Fruit fly (Drosophila melanogaster) whole organism, embryonic: ENCODE measurements around the gene CG11951.

ENCODE experiments used
- ATbp ChIP-seq: fragments of 200-800 bp; sonication (Bioruptor generic); optimal IDR thresholded peaks from 2 replicates; lab custom pipeline; 2017; ENCODE audit warnings: missing biosample characterization, mild to moderate bottlenecking, missing genetic modification characterization, missing genetic modification reagents
- Asciz ChIP-seq: fragments of 200-800 bp; sonication (Bioruptor generic); optimal IDR thresholded peaks from 2 replicates; lab custom pipeline; 2017; ENCODE audit warnings: missing biosample characterization, mild to moderate bottlenecking, missing genetic modification characterization, missing genetic modification reagents
- Atf-2 ChIP-seq: fragments of 200-800 bp; sonication (Bioruptor generic); optimal IDR thresholded peaks from 2 replicates; lab custom pipeline; 2016; ENCODE audit warnings: missing biosample characterization, missing genetic modification characterization
- Awh ChIP-seq: fragments of 200-800 bp; sonication (Bioruptor generic); IDR thresholded peaks from 2 replicates; pipeline ENCODE4, ENCODE4 v1.3.6; 2022; ENCODE audit warnings: missing biosample characterization, missing genetic modification characterization
- BtbVII ChIP-seq: fragments of 200-800 bp; sonication (Bioruptor generic); optimal IDR thresholded peaks from 3 replicates; lab custom pipeline; 2017; ENCODE audit warnings: missing biosample characterization, mild to moderate bottlenecking, missing genetic modification characterization
- CG11247 ChIP-seq: fragments of 200-800 bp; sonication (Bioruptor generic); IDR thresholded peaks from 2 replicates; pipeline ENCODE4 v1.3.6; 2022; ENCODE audit warnings: missing biosample characterization, missing genetic modification characterization
- CG11504 ChIP-seq: fragments of 200-800 bp; sonication (Bioruptor generic); optimal IDR thresholded peaks from 3 replicates; lab custom pipeline; 2019; ENCODE audit warnings: missing biosample characterization, mild to moderate bottlenecking, missing genetic modification characterization, moderate library complexity
- CG11695 ChIP-seq: fragments of 200-800 bp; sonication (Bioruptor generic); IDR thresholded peaks from 3 replicates; pipeline ENCODE4 v1.3.6; 2022; ENCODE audit warnings: missing biosample characterization, missing genetic modification characterization
- CG12104 ChIP-seq: fragments of 200-800 bp; sonication (Bioruptor generic); optimal IDR thresholded peaks from 3 replicates; lab custom pipeline; 2016; ENCODE audit warnings: missing biosample characterization, missing genetic modification characterization
- CG12299 ChIP-seq: fragments of 200-800 bp; sonication (Bioruptor generic); optimal IDR thresholded peaks from 2 replicates; lab custom pipeline; 2018; ENCODE audit warnings: missing biosample characterization, mild to moderate bottlenecking, missing genetic modification characterization
- CG12769 ChIP-seq: fragments of 200-800 bp; sonication (Bioruptor generic); optimal IDR thresholded peaks from 2 replicates; lab custom pipeline; 2019; ENCODE audit warnings: missing biosample characterization, mild to moderate bottlenecking, missing genetic modification characterization, moderate library complexity
- CG13894 ChIP-seq: fragments of 200-800 bp; sonication (Bioruptor generic); optimal IDR thresholded peaks from 3 replicates; lab custom pipeline; 2018; ENCODE audit warnings: missing biosample characterization, mild to moderate bottlenecking, missing genetic modification characterization, moderate library complexity
- CG15479 ChIP-seq: fragments of 200-800 bp; sonication (Bioruptor generic); optimal IDR thresholded peaks from 3 replicates; lab custom pipeline; 2019; ENCODE audit warnings: missing biosample characterization, mild to moderate bottlenecking, missing genetic modification characterization, moderate library complexity
- CG16815 ChIP-seq: fragments of 200-800 bp; sonication (Bioruptor generic); optimal IDR thresholded peaks from 3 replicates; lab custom pipeline; 2017; ENCODE audit warnings: missing biosample characterization, mild to moderate bottlenecking, missing genetic modification characterization
- CG2116 ChIP-seq: fragments of 200-800 bp; sonication (Bioruptor generic); optimal IDR thresholded peaks from 3 replicates; lab custom pipeline; 2018; ENCODE audit warnings: missing biosample characterization, mild to moderate bottlenecking, missing genetic modification characterization
- CG2199 ChIP-seq: fragments of 200-800 bp; sonication (Bioruptor generic); IDR thresholded peaks from 3 replicates; pipeline ENCODE4 v1.3.6; 2022; ENCODE audit warnings: missing biosample characterization, missing genetic modification characterization
- CG2712 ChIP-seq: fragments of 200-800 bp; optimal IDR thresholded peaks from 3 replicates; lab custom pipeline; 2019; ENCODE audit warnings: missing biosample characterization, mild to moderate bottlenecking, missing genetic modification characterization, moderate library complexity
- CG2875 ChIP-seq: fragments of 200-800 bp; sonication (Bioruptor generic); optimal IDR thresholded peaks from 2 replicates; lab custom pipeline; 2017; ENCODE audit warnings: missing biosample characterization, mild to moderate bottlenecking, missing genetic modification characterization, missing genetic modification reagents
- CG33213 ChIP-seq: fragments of 200-800 bp; sonication (Bioruptor generic); optimal IDR thresholded peaks from 3 replicates; lab custom pipeline; 2016; ENCODE audit warnings: missing biosample characterization, missing genetic modification characterization
- CG3838 ChIP-seq: fragments of 200-800 bp; sonication (Bioruptor generic); optimal IDR thresholded peaks from 3 replicates; lab custom pipeline; 2016; ENCODE audit warnings: missing biosample characterization, missing genetic modification characterization
- CG4360 ChIP-seq: fragments of 200-800 bp; sonication (Bioruptor generic); IDR thresholded peaks from 2 replicates; pipeline ENCODE4 v1.3.6; 2022; ENCODE audit warnings: missing biosample characterization, missing genetic modification characterization
- CG43689 ChIP-seq: fragments of 200-800 bp; sonication (Bioruptor generic); IDR thresholded peaks from 2 replicates; pipeline ENCODE4 v1.3.6; 2022; ENCODE audit warnings: missing biosample characterization, missing genetic modification characterization
- CG4730 ChIP-seq: fragments of 200-800 bp; sonication (Bioruptor generic); IDR thresholded peaks from 2 replicates; pipeline ENCODE4 v1.3.6; 2022; ENCODE audit warnings: missing biosample characterization, missing genetic modification characterization
- CG5953 ChIP-seq: fragments of 200-800 bp; sonication (Bioruptor generic); IDR thresholded peaks from 2 replicates; pipeline ENCODE4 v1.3.6; 2022; ENCODE audit warnings: missing biosample characterization, missing genetic modification characterization
- CG9215 ChIP-seq: fragments of 200-800 bp; sonication (Bioruptor generic); IDR thresholded peaks from 2 replicates; pipeline ENCODE4 v1.3.6; 2022; ENCODE audit warnings: missing biosample characterization, missing genetic modification characterization
- CG9437 ChIP-seq: fragments of 200-800 bp; sonication (Bioruptor generic); optimal IDR thresholded peaks from 2 replicates; lab custom pipeline; 2018; ENCODE audit warnings: missing biosample characterization, mild to moderate bottlenecking, missing genetic modification characterization
- Chrac-16 ChIP-seq: fragments of 200-800 bp; sonication (Bioruptor generic); optimal IDR thresholded peaks from 3 replicates; lab custom pipeline; 2016; ENCODE audit warnings: missing biosample characterization, missing genetic modification characterization
- HLH3B ChIP-seq: fragments of 200-800 bp; sonication (Bioruptor generic); IDR thresholded peaks from 2 replicates; pipeline ENCODE4 v1.3.6; 2022; ENCODE audit warnings: missing biosample characterization, missing genetic modification characterization
- Hmr ChIP-seq: fragments of 200-800 bp; sonication (Bioruptor generic); optimal IDR thresholded peaks from 3 replicates; lab custom pipeline; 2017; ENCODE audit warnings: mild to moderate bottlenecking, missing biosample characterization, missing genetic modification reagents, missing genetic modification characterization
- NfI ChIP-seq: fragments of 200-800 bp; sonication (Bioruptor generic); optimal IDR thresholded peaks from 3 replicates; lab custom pipeline; 2018; ENCODE audit warnings: missing biosample characterization, mild to moderate bottlenecking, missing genetic modification characterization, moderate library complexity
- Rx ChIP-seq: fragments of 200-800 bp; sonication (Bioruptor generic); IDR thresholded peaks from 2 replicates; pipeline ENCODE4 v1.3.6; 2022; ENCODE audit warnings: missing biosample characterization, missing genetic modification characterization
- Sox100B ChIP-seq: fragments of 200-800 bp; sonication (Bioruptor generic); optimal IDR thresholded peaks from 3 replicates; lab custom pipeline; 2018; ENCODE audit warnings: missing biosample characterization, mild to moderate bottlenecking, missing genetic modification characterization
- Sox102F ChIP-seq: fragments of 200-800 bp; sonication (Bioruptor generic); optimal IDR thresholded peaks from 2 replicates; lab custom pipeline; 2018; ENCODE audit warnings: missing biosample characterization, mild to moderate bottlenecking, missing genetic modification characterization, moderate library complexity
- Spps ChIP-seq: fragments of 200-800 bp; sonication (Bioruptor generic); optimal IDR thresholded peaks from 2 replicates; lab custom pipeline; 2018; ENCODE audit warnings: missing biosample characterization, mild to moderate bottlenecking, missing genetic modification characterization
- Vsx1 ChIP-seq: fragments of 200-800 bp; sonication (Bioruptor generic); optimal IDR thresholded peaks from 2 replicates; lab custom pipeline; 2017; ENCODE audit warnings: missing biosample characterization, mild to moderate bottlenecking, missing genetic modification characterization, missing genetic modification reagents
- ac ChIP-seq: fragments of 200-800 bp; sonication (Bioruptor generic); optimal IDR thresholded peaks from 3 replicates; lab custom pipeline; 2017; ENCODE audit warnings: missing biosample characterization, mild to moderate bottlenecking, missing genetic modification characterization
- gce ChIP-seq: fragments of 200-800 bp; sonication (Bioruptor generic); IDR thresholded peaks from 3 replicates; pipeline ENCODE4 v1.3.6; 2022; ENCODE audit warnings: missing biosample characterization, missing genetic modification characterization
- klu ChIP-seq: fragments of 200-800 bp; sonication (Bioruptor generic); IDR thresholded peaks from 2 replicates; pipeline ENCODE4 v1.3.6; 2022; ENCODE audit warnings: missing biosample characterization, missing genetic modification characterization
- lmd ChIP-seq: fragments of 200-800 bp; sonication (Bioruptor generic); IDR thresholded peaks from 2 replicates; pipeline ENCODE4 v1.3.6; 2022; ENCODE audit warnings: missing biosample characterization, missing genetic modification characterization
- onecut ChIP-seq: fragments of 200-800 bp; sonication (Bioruptor generic); IDR thresholded peaks from 2 replicates; pipeline ENCODE4 v1.3.6; 2022; ENCODE audit warnings: missing biosample characterization, missing genetic modification characterization
- otp ChIP-seq: fragments of 200-800 bp; sonication (Bioruptor generic); IDR thresholded peaks from 3 replicates; pipeline ENCODE4, ENCODE4 v1.3.6; 2022; ENCODE audit warnings: missing biosample characterization, missing genetic modification characterization
- p53 ChIP-seq: fragments of 200-800 bp; sonication (Bioruptor generic); optimal IDR thresholded peaks from 2 replicates; lab custom pipeline; 2016; ENCODE audit warnings: missing biosample characterization, missing genetic modification characterization
- prd ChIP-seq, 3 experiments: fragments of >200 bp in 2 of 3; fragments of 200-800 bp in 1 of 3; sonication (Bioruptor generic) in 1 of 3; optimal IDR thresholded peaks in 2 of 3; IDR thresholded peaks in 1 of 3; 2 replicates in 2 of 3; 3 replicates in 1 of 3; pipeline versions ENCODE4 v1.3.6 to Lab custom; 2017 to 2022; ENCODE audit warnings: missing biosample characterization in 1 of 3, missing genetic modification characterization in 1 of 3
- seq ChIP-seq: fragments of 200-800 bp; sonication (Bioruptor generic); IDR thresholded peaks from 2 replicates; pipeline ENCODE4 v1.3.6; 2022; ENCODE audit warnings: missing biosample characterization, missing genetic modification characterization
- sqz ChIP-seq: fragments of 200-800 bp; sonication (Bioruptor generic); optimal IDR thresholded peaks from 3 replicates; lab custom pipeline; 2018; ENCODE audit warnings: missing biosample characterization, mild to moderate bottlenecking, missing genetic modification characterization
- sug ChIP-seq: fragments of 200-800 bp; optimal IDR thresholded peaks from 2 replicates; lab custom pipeline; 2019; ENCODE audit warnings: missing biosample characterization, mild to moderate bottlenecking, missing genetic modification characterization, moderate library complexity
- tap ChIP-seq: fragments of 200-800 bp; optimal IDR thresholded peaks from 3 replicates; lab custom pipeline; 2019; ENCODE audit warnings: missing biosample characterization, mild to moderate bottlenecking, missing genetic modification characterization, moderate library complexity
- ttk ChIP-seq: fragments of 200-800 bp; sonication (Bioruptor generic); IDR thresholded peaks from 2 replicates; pipeline ENCODE4 v2.1.2; 2022; ENCODE audit warnings: missing biosample characterization, missing genetic modification characterization
- wor ChIP-seq: fragments of 200-800 bp; sonication (Bioruptor generic); IDR thresholded peaks from 2 replicates; pipeline ENCODE4 v1.3.6; 2022; ENCODE audit warnings: missing biosample characterization, missing genetic modification characterization

Gene CG11951

DNA sequence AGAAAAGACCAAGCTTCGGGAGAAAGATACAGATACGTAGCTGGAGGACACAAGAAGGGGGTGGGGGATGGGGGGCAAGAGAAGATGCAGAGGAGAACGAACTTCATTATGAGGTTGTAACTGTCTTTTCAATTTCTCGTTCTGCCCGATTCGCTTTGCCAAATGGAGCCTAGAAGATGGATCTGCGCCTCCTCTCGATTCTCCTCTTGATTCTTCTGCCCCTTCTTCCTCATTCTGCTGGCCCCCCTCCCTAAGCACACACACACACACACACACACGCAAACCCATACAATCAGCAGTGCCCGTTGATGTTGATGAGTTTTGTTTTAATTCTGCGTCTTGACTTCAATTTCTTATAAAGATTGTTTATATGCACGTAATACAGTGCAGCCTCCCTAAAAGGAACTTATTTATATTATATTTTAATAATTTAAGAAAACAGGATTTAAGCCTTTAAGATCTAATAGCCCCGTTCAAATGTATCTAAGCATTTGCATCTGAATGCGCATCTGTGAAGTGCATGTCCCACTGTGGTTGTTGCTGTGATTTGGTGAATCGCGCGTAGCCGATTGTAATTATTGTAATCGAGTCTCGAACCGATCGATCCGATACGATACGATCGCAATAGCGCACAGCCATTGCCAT lies 31.4 kb downstream of the CG11951 start (continued):
- TF ChIP-seq CG12769 (tag; lab: Kevin White, UChicago): no peak
- TF ChIP-seq NfI: peak; percentile 73
- TF ChIP-seq seq (GFP tag; lab: Robert Waterston, UW): peak; percentile 69; the same call in 1 of the 2 replicates
- TF ChIP-seq wor (GFP tag; lab: Robert Waterston, UW): peak; percentile 39; the same call in 1 of the 2 replicates
- no peak for TF ChIP-seq CG2199 (GFP tag; lab: Robert Waterston, UW)
- no peak for TF ChIP-seq CG12104 (GFP tag; lab: Kevin White, UChicago)
- no peak for TF ChIP-seq CG9437 (GFP tag; lab: Kevin White, UChicago)
- TF ChIP-seq ATbp (GFP tag; lab: Kevin White, UChicago): peak; percentile 39
- peak; percentile 47; the same call in 1 of the 2 replicates for TF ChIP-seq CG11247
- peak; percentile 63; the same call in 1 of the 3 replicates for TF ChIP-seq otp (GFP tag; lab: Robert Waterston, UW)
- TF ChIP-seq CG2875 (GFP tag; lab: Kevin White, UChicago): peak; percentile 9
- peak; percentile 45; the same call in 1 of the 2 replicates for TF ChIP-seq CG43689 (GFP tag; lab: Robert Waterston, UW)
- peak; percentile 56 for TF ChIP-seq tap
- TF ChIP-seq CG4730: peak; percentile 69
- TF ChIP-seq Vsx1: peak; percentile 19
- no peak for TF ChIP-seq CG2116 (GFP tag; lab: Kevin White, UChicago)
- peak; percentile 36 for TF ChIP-seq Hmr (GFP tag; lab: Kevin White, UChicago)
- peak; percentile 33 for TF ChIP-seq sqz
- peak; percentile 73; the same call in 1 of the 2 replicates for TF ChIP-seq HLH3B
- no peak for TF ChIP-seq ac (GFP tag; lab: Kevin White, UChicago)
- peak; percentile 43; the same call in 1 of the 2 replicates for TF ChIP-seq CG9215 (GFP tag; lab: Robert Waterston, UW)
- peak; percentile 41; the same call in 1 of the 2 replicates for TF ChIP-seq Rx (GFP tag; lab: Robert Waterston, UW)
- TF ChIP-seq CG11504 (tag; lab: Kevin White, UChicago): peak; percentile 80
- TF ChIP-seq sug (tag; lab: Kevin White, UChicago): peak; percentile 38
- TF ChIP-seq Asciz (GFP tag; lab: Kevin White, UChicago): peak; percentile 29
- TF ChIP-seq BtbVII (GFP tag; lab: Kevin White, UChicago): peak; percentile 54
- TF ChIP-seq CG16815 (GFP tag; lab: Kevin White, UChicago): peak; percentile 37
- peak; percentile 35 for TF ChIP-seq CG12299 (tag; lab: Kevin White, UChicago)
- TF ChIP-seq Atf-2 (GFP tag; lab: Kevin White, UChicago): no peak
- TF ChIP-seq klu (GFP tag; lab: Robert Waterston, UW): 0 out of 2 replicates have a peak, but pooled peaks have one; percentile 50
- peak; percentile 21 for TF ChIP-seq CG13894
- peak; percentile 67; the same call in 2 of the 3 replicates for TF ChIP-seq CG11695 (GFP tag; lab: Robert Waterston, UW)
- TF ChIP-seq p53 (GFP tag; lab: Kevin White, UChicago): no peak
- TF ChIP-seq ttk (GFP tag; lab: Robert Waterston, UW): peak; percentile 60
- TF ChIP-seq prd (optimal IDR thresholded peaks at IDR 0.05; lab: Kevin White, UChicago): no peak
- peak; percentile 77 for TF ChIP-seq prd (GFP tag; IDR thresholded peaks at IDR 0.05; lab: Robert Waterston, UW)
- peak; percentile 78 for TF ChIP-seq lmd
- TF ChIP-seq CG33213 (GFP tag; lab: Kevin White, UChicago): no peak
- TF ChIP-seq Sox102F: peak; percentile 74
- TF ChIP-seq Spps (tag; lab: Kevin White, UChicago): no peak
- no peak for TF ChIP-seq CG3838
- peak; percentile 72 for TF ChIP-seq Awh (GFP tag; lab: Robert Waterston, UW)
- TF ChIP-seq onecut: peak; percentile 76
- peak; percentile 65 for TF ChIP-seq CG4360 (GFP tag; lab: Robert Waterston, UW)
- TF ChIP-seq Chrac-16 (GFP tag; lab: Kevin White, UChicago): peak; percentile 47
- TF ChIP-seq Sox100B (GFP tag; lab: Kevin White, UChicago): peak; percentile 57
- TF ChIP-seq CG5953 (GFP tag; lab: Robert Waterston, UW): peak; percentile 68
- no peak for TF ChIP-seq CG15479
- peak; percentile 69 for TF ChIP-seq CG2712 (tag; lab: Kevin White, UChicago)
- TF ChIP-seq gce (GFP tag; lab: Robert Waterston, UW): 0 out of 3 replicates have a peak, but pooled peaks have one; percentile 51
